Fruit fly (Drosophila melanogaster): ENCODE measurements around the gene MSBP.

Gene MSBP

DNA sequence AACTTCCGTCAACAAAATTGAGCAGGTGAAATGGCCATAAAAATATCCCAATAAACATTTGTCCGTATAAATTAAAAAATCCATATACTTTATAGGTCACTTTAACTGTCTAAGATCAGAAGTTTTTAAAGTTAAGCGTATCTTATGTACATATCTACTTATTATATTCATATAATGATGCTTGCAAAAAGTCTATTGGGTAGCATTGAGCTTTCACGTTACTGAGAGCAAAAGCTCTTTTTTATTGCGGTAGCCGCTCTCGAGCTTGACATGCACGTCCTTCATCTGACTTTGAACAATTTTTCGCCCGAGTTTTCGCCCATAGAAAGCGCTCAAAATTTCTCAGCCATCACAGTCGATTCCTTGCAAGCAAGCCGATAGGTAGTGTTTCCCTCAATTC lies 22.0 kb downstream of the MSBP start, which contains the start of gene Gapdh2 (continued):
- TF ChIP-seq CG8632 (GFP tag; optimal IDR thresholded peaks at IDR 0.05) (peak; percentile 100), fd85E (GFP tag; optimal IDR thresholded peaks at IDR 0.05) (peak; percentile 98), topi (GFP tag; optimal IDR thresholded peaks at IDR 0.05) (peak; percentile 100), CG4318 (GFP tag; optimal IDR thresholded peaks at IDR 0.05) (peak; percentile 96), CG3032 (tag; optimal IDR thresholded peaks at IDR 0.05) (peak; percentile 100), CG6854 (GFP tag; optimal IDR thresholded peaks at IDR 0.05) (peak; percentile 99), Hr39 (GFP tag; optimal IDR thresholded peaks at IDR 0.05) (peak; percentile 98), CG34406 (GFP tag; optimal IDR thresholded peaks at IDR 0.05) (peak; percentile 100), Sox15 (GFP tag; optimal IDR thresholded peaks at IDR 0.05) (peak; percentile 97), Hr4 (GFP tag; optimal IDR thresholded peaks at IDR 0.05) (peak; percentile 99), Hr38 (GFP tag; optimal IDR thresholded peaks at IDR 0.05) (peak; percentile 42), Met (GFP tag; optimal IDR thresholded peaks at IDR 0.05) (peak; percentile 100), cyc (GFP tag; optimal IDR thresholded peaks at IDR 0.05) (peak; percentile 99), esn (GFP tag; optimal IDR thresholded peaks at IDR 0.05) (peak; percentile 100), eg (GFP tag; IDR thresholded peaks at IDR 0.05) (peak; percentile 100), pdm3 (GFP tag; optimal IDR thresholded peaks at IDR 0.05) (peak; percentile 99), fkh (GFP tag; optimal IDR thresholded peaks at IDR 0.05) (peak; percentile 96), Ets96B (tag; optimal IDR thresholded peaks at IDR 0.05) (peak; percentile 100), acj6 (GFP tag; optimal IDR thresholded peaks at IDR 0.05) (peak; percentile 99), CG10631 (GFP tag; optimal IDR thresholded peaks at IDR 0.05) (peak; percentile 99), CG7368 (GFP tag; optimal IDR thresholded peaks at IDR 0.05) (peak; percentile 99), dsx (GFP tag; optimal IDR thresholded peaks at IDR 0.05; ENCODE audit: poor library complexity, severe bottlenecking) (peak; percentile 99), Sox14 (GFP tag; optimal IDR thresholded peaks at IDR 0.05) (peak; percentile 99), CG8119 (GFP tag; IDR thresholded peaks at IDR 0.05) (peak; percentile 100), CG1621 (tag; optimal IDR thresholded peaks at IDR 0.05) (peak; percentile 99), net (GFP tag; optimal IDR thresholded peaks at IDR 0.05) (peak; percentile 100), Ets21C (GFP tag; optimal IDR thresholded peaks at IDR 0.05) (peak; percentile 98), CG31627 (GFP tag; optimal IDR thresholded peaks at IDR 0.05) (peak; percentile 98), Eip78C (GFP tag) (peak; percentile 100), CG6808 (GFP tag; optimal IDR thresholded peaks at IDR 0.05) (peak; percentile 99), CG11762 (GFP tag; optimal IDR thresholded peaks at IDR 0.05; ENCODE audit: insufficient read depth) (peak; percentile 99), ss (GFP tag; optimal IDR thresholded peaks at IDR 0.05) (peak; percentile 100), Eip93F (GFP tag; optimal IDR thresholded peaks at IDR 0.05) (peak; percentile 100), Smox (GFP tag; optimal IDR thresholded peaks at IDR 0.05) (peak; percentile 100), OdsH (GFP tag; optimal IDR thresholded peaks at IDR 0.05) (peak; percentile 99), CG16779 (tag; optimal IDR thresholded peaks at IDR 0.05) (peak; percentile 99), CG9139 (GFP tag; optimal IDR thresholded peaks at IDR 0.05) (peak; percentile 99)

DNA sequence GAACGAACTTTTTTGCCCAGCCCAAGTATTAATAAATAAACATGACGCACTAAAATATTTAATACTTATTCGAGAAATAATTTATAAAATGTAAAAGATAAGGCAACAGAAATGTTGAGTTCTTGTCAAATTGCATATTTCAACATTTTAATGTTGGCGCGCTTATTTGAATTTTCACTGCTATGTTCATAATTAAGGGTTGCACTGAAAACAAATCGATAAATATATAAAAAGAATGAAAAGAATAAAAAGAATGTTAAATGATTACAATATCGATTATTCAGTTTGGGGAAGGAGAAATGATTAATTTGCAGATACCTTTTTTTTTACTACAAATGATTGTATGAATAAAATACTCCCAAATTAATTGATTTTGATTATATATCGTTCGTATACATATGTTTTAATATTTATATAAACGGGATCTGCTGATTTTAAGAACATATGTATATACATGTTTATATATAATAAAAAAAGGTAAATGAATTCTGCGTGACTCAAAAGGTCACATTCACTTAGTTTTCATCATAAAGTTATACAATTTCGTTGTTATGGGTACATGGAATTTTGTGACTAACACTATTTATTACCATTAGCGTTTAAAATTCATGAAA lies 23.0 kb downstream of the MSBP start:
- TF ChIP-seq fkh (GFP tag; optimal IDR thresholded peaks at IDR 0.05) (peak; percentile 2), spab (GFP tag; optimal IDR thresholded peaks at IDR 0.05) (no peak), Eip93F (GFP tag; optimal IDR thresholded peaks at IDR 0.05) (peak; percentile 22), lz (GFP tag; optimal IDR thresholded peaks at IDR 0.05) (no peak), CG3032 (tag; optimal IDR thresholded peaks at IDR 0.05) (no peak), dsx (GFP tag; optimal IDR thresholded peaks at IDR 0.05; ENCODE audit: poor library complexity, severe bottlenecking) (peak; percentile 50)

- TF ChIP-seq Eip78C (GFP tag), result peak; percentile 3
- no peak for TF ChIP-seq CG11902 (GFP tag; optimal IDR thresholded peaks at IDR 0.05)
Observed at dm6 chrX:15866032-15866431, 23.9 kb downstream of the MSBP start.
